Worm (Caenorhabditis elegans) whole organism, midembryonic: ENCODE measurements around the gene ksr-1.

Source experiments
- T22C8.4 ChIP-seq: fragments of 200-800 bp; sonication (Bioruptor generic); IDR thresholded peaks from 2 replicates; pipeline ENCODE4 v1.3.6; 2022; ENCODE audit warnings: missing genetic modification characterization, missing compliant biosample characterization
- flt-1 ChIP-seq: fragments of 200-800 bp; sonication (Bioruptor generic); IDR thresholded peaks from 2 replicates; pipeline ENCODE4 v1.3.6; 2022; ENCODE audit warnings: missing genetic modification characterization, missing compliant biosample characterization
- klf-2 ChIP-seq: fragments of 200-800 bp; sonication (Bioruptor generic); conservative IDR thresholded peaks from 2 replicates; pipeline ENCODE4 v1.3.6; 2022; ENCODE audit warnings: missing genetic modification reagents, missing genetic modification characterization, missing compliant biosample characterization
- med-1 ChIP-seq: sonication (generic microtip); optimal IDR thresholded peaks from 2 replicates; lab custom pipeline; 2017; ENCODE audit warnings: missing genetic modification characterization, mild to moderate bottlenecking, missing compliant biosample characterization, antibody characterized with exemption, missing genetic modification reagents; ENCODE audit not compliant: insufficient read depth
- ref-1 ChIP-seq: fragments of 200-800 bp; sonication (Bioruptor generic); conservative IDR thresholded peaks from 2 replicates; pipeline ENCODE4 v1.3.6; 2022; ENCODE audit warnings: missing genetic modification reagents, missing genetic modification characterization, missing compliant biosample characterization
- tab-1 ChIP-seq: fragments of 200-800 bp; sonication (Bioruptor generic); IDR thresholded peaks from 2 replicates; pipeline ENCODE4 v1.3.6; 2022; ENCODE audit warnings: missing genetic modification characterization, missing compliant biosample characterization

ce11 chrX:8311590-8311989, 36.6 kb downstream of the ksr-1 start:
- TF ChIP-seq flt-1 (GFP tag; lab: Robert Waterston, UW) (no peak), tab-1 (GFP tag; lab: Robert Waterston, UW) (no peak), klf-2 (GFP tag; lab: Robert Waterston, UW) (no peak), ref-1 (no peak), med-1 (GFP tag; lab: Kevin White, UChicago) (no peak), T22C8.4 (no peak)
